ENCODE assay signal across 3 fruit fly cellular contexts in genomic region chr3R:17601866-17602265, dm6.
TF ChIP-seq lines count a peak whose summit lies in the region.

No protein-coding gene starts in this region.

- no peak for TF ChIP-seq CTCF in whole organism, embryonic (GFP tag; optimal IDR thresholded peaks at IDR 0.05; lab: Kevin White, UChicago)

TF ChIP-seq in whole organism, embryonic, 481 proteins besides CTCF, POLR2A, EP300 and RAD21:
- TF ChIP-seq Nf-YB (GFP tag; optimal IDR thresholded peaks at IDR 0.05; lab: Kevin White, UChicago) (peak; percentile 72), Med (GFP tag; lab: Kevin White, UChicago) (peak; percentile 36), CrebB (tag; optimal IDR thresholded peaks at IDR 0.05; lab: Kevin White, UChicago) (no peak), Nf-YC (tag; optimal IDR thresholded peaks at IDR 0.05; lab: Kevin White, UChicago) (peak; percentile 53)

TF ChIP-seq in whole organism, prepupa, 60 proteins besides CTCF, POLR2A, EP300 and RAD21:
- TF ChIP-seq svp (GFP tag; lab: Kevin White, UChicago) (peak; percentile 3), Sox14 (GFP tag; optimal IDR thresholded peaks at IDR 0.05; lab: Kevin White, UChicago) (no peak), CG3919 (GFP tag; optimal IDR thresholded peaks at IDR 0.05; lab: Kevin White, UChicago) (no peak)

TF ChIP-seq in whole organism, wandering third instar larva, 38 proteins besides CTCF, POLR2A, EP300 and RAD21:
- TF ChIP-seq Vsx2 (GFP tag; optimal IDR thresholded peaks at IDR 0.05; lab: Kevin White, UChicago; ENCODE audit: partially characterized antibody) = peak; percentile 57
- no peak for TF ChIP-seq lola (GFP tag; optimal IDR thresholded peaks at IDR 0.05; lab: Kevin White, UChicago)
TF ChIP-seq in whole organism, wandering third instar larva: peak in this region for 1.
